Fruit fly (Drosophila melanogaster) whole organism, embryonic: ENCODE data around the gene CG10587.

ENCODE experiments used
- Adf1 ChIP-seq: fragments of 200-800 bp; sonication (Bioruptor generic); IDR thresholded peaks from 2 replicates; pipeline ENCODE4 v1.3.6; 2022; ENCODE audit warnings: missing biosample characterization, missing genetic modification characterization
- CG10462 ChIP-seq: fragments of 200-800 bp; sonication (Bioruptor generic); optimal IDR thresholded peaks from 2 replicates; lab custom pipeline; 2016; ENCODE audit warnings: missing biosample characterization, missing genetic modification characterization
- CG10959 ChIP-seq: fragments of 200-800 bp; sonication (Bioruptor generic); IDR thresholded peaks from 2 replicates; pipeline ENCODE4 v1.3.6; 2022; ENCODE audit warnings: missing biosample characterization, missing genetic modification characterization
- CG11723 ChIP-seq: fragments of 200-800 bp; sonication (Bioruptor generic); optimal IDR thresholded peaks from 2 replicates; lab custom pipeline; 2017; ENCODE audit warnings: missing biosample characterization, mild to moderate bottlenecking, missing genetic modification characterization
- CG1233 ChIP-seq: fragments of 200-800 bp; sonication (Bioruptor generic); optimal IDR thresholded peaks from 4 replicates; lab custom pipeline; 2018; ENCODE audit warnings: missing biosample characterization, mild to moderate bottlenecking, missing genetic modification characterization
- CG12659 ChIP-seq: fragments of 200-800 bp; sonication (Bioruptor generic); optimal IDR thresholded peaks from 3 replicates; lab custom pipeline; 2017; ENCODE audit warnings: mild to moderate bottlenecking, missing biosample characterization, missing genetic modification reagents, missing genetic modification characterization
- CG12769 ChIP-seq: fragments of 200-800 bp; sonication (Bioruptor generic); optimal IDR thresholded peaks from 2 replicates; lab custom pipeline; 2019; ENCODE audit warnings: missing biosample characterization, mild to moderate bottlenecking, missing genetic modification characterization, moderate library complexity
- CG13624 ChIP-seq: fragments of 200-800 bp; sonication (Bioruptor generic); optimal IDR thresholded peaks from 2 replicates; lab custom pipeline; 2016; ENCODE audit warnings: missing biosample characterization, missing genetic modification characterization
- CG14014 ChIP-seq: fragments of 200-800 bp; sonication (Bioruptor generic); IDR thresholded peaks from 2 replicates; pipeline ENCODE4 v1.3.6; 2022; ENCODE audit warnings: missing biosample characterization, missing genetic modification characterization
- CG14710 ChIP-seq: fragments of 200-800 bp; sonication (Bioruptor generic); optimal IDR thresholded peaks from 3 replicates; lab custom pipeline; 2019; ENCODE audit warnings: missing biosample characterization, mild to moderate bottlenecking, missing genetic modification characterization, moderate library complexity
- CG15269 ChIP-seq: fragments of 200-800 bp; sonication (Bioruptor generic); optimal IDR thresholded peaks from 2 replicates; lab custom pipeline; 2018; ENCODE audit warnings: missing biosample characterization, mild to moderate bottlenecking, missing genetic modification characterization, moderate library complexity
- CG15601 ChIP-seq: fragments of 200-800 bp; sonication (Bioruptor generic); optimal IDR thresholded peaks from 3 replicates; lab custom pipeline; 2019; ENCODE audit warnings: missing biosample characterization, mild to moderate bottlenecking, missing genetic modification characterization, moderate library complexity
- CG17359 ChIP-seq: fragments of 200-800 bp; sonication (Bioruptor generic); optimal IDR thresholded peaks from 3 replicates; lab custom pipeline; 2018; ENCODE audit warnings: missing biosample characterization, mild to moderate bottlenecking, missing genetic modification characterization, moderate library complexity
- CG18476 ChIP-seq: fragments of 200-800 bp; sonication (Bioruptor generic); optimal IDR thresholded peaks from 2 replicates; lab custom pipeline; 2016; ENCODE audit warnings: missing biosample characterization, mild to moderate bottlenecking, missing genetic modification characterization
- CG2875 ChIP-seq: fragments of 200-800 bp; sonication (Bioruptor generic); optimal IDR thresholded peaks from 2 replicates; lab custom pipeline; 2017; ENCODE audit warnings: missing biosample characterization, mild to moderate bottlenecking, missing genetic modification characterization, missing genetic modification reagents
- CG32532 ChIP-seq: fragments of 200-800 bp; sonication (Bioruptor generic); IDR thresholded peaks from 2 replicates; pipeline ENCODE4 v1.3.6; 2022; ENCODE audit warnings: missing biosample characterization, missing genetic modification characterization
- CG34376 ChIP-seq: fragments of 200-800 bp; sonication (Bioruptor generic); optimal IDR thresholded peaks from 2 replicates; lab custom pipeline; 2018; ENCODE audit warnings: missing biosample characterization, mild to moderate bottlenecking, missing genetic modification characterization
- CG3995 ChIP-seq: fragments of 200-800 bp; sonication (Bioruptor generic); optimal IDR thresholded peaks from 3 replicates; lab custom pipeline; 2016; ENCODE audit warnings: missing biosample characterization, missing genetic modification characterization
- CG43689 ChIP-seq: fragments of 200-800 bp; sonication (Bioruptor generic); IDR thresholded peaks from 2 replicates; pipeline ENCODE4 v1.3.6; 2022; ENCODE audit warnings: missing biosample characterization, missing genetic modification characterization
- CG4707 ChIP-seq: fragments of 200-800 bp; sonication (Bioruptor generic); optimal IDR thresholded peaks from 2 replicates; lab custom pipeline; 2018; ENCODE audit warnings: missing biosample characterization, mild to moderate bottlenecking, missing genetic modification characterization, moderate library complexity
- CG7556 ChIP-seq: fragments of 200-800 bp; sonication (Bioruptor generic); optimal IDR thresholded peaks from 2 replicates; lab custom pipeline; 2017; ENCODE audit warnings: missing biosample characterization, mild to moderate bottlenecking, missing genetic modification characterization
- Dek ChIP-seq: fragments of 200-800 bp; sonication (Bioruptor generic); optimal IDR thresholded peaks from 3 replicates; lab custom pipeline; 2019; ENCODE audit warnings: missing biosample characterization, mild to moderate bottlenecking, missing genetic modification characterization, moderate library complexity
- Dll ChIP-seq: fragments of 200-800 bp; sonication (Bioruptor generic); IDR thresholded peaks from 4 replicates; pipeline ENCODE4 v1.3.6; 2022; ENCODE audit warnings: missing biosample characterization, missing genetic modification characterization; ENCODE audit not compliant: partially characterized antibody
- Doc3 ChIP-seq: fragments of 200-800 bp; sonication (Bioruptor generic); IDR thresholded peaks from 3 replicates; pipeline ENCODE4 v1.3.6; 2022; ENCODE audit warnings: missing biosample characterization, missing genetic modification characterization; ENCODE audit not compliant: partially characterized antibody
- GATAe ChIP-seq: fragments of 200-800 bp; sonication (Bioruptor generic); conservative IDR thresholded peaks from 2 replicates; pipeline ENCODE4 v1.3.6; 2022; ENCODE audit warnings: missing biosample characterization, missing genetic modification characterization
- HLH4C ChIP-seq: fragments of 200-800 bp; sonication (Bioruptor generic); IDR thresholded peaks from 3 replicates; pipeline ENCODE4 v1.3.6; 2022; ENCODE audit warnings: missing biosample characterization, missing genetic modification characterization; ENCODE audit not compliant: partially characterized antibody
- Hand ChIP-seq: fragments of 200-800 bp; sonication (Bioruptor generic); optimal IDR thresholded peaks from 2 replicates; lab custom pipeline; 2017; ENCODE audit warnings: mild to moderate bottlenecking, missing biosample characterization, missing genetic modification reagents, missing genetic modification characterization
- Hr78 ChIP-seq, 2 experiments: fragments of 200-800 bp in 1 of 2; fragments of >200 bp in 1 of 2; sonication (Bioruptor generic) in 1 of 2; optimal IDR thresholded peaks; 2 replicates each; lab custom pipeline; 2017 to 2019; ENCODE audit warnings: missing biosample characterization in 2 of 2, missing genetic modification characterization in 2 of 2, mild to moderate bottlenecking in 1 of 2, moderate library complexity in 1 of 2
- Jarid2 ChIP-seq: fragments of 200-800 bp; sonication (Bioruptor generic); optimal IDR thresholded peaks from 3 replicates; lab custom pipeline; 2017; ENCODE audit warnings: mild to moderate bottlenecking, missing biosample characterization, missing genetic modification reagents, missing genetic modification characterization
- MESR4 ChIP-seq: fragments of 200-800 bp; sonication (Bioruptor generic); optimal IDR thresholded peaks from 2 replicates; lab custom pipeline; 2018; ENCODE audit warnings: missing biosample characterization, mild to moderate bottlenecking, missing genetic modification characterization, moderate library complexity
- Oli ChIP-seq: fragments of 200-800 bp; sonication (Bioruptor generic); optimal IDR thresholded peaks from 2 replicates; lab custom pipeline; 2018; ENCODE audit warnings: missing biosample characterization, mild to moderate bottlenecking, missing genetic modification characterization, moderate library complexity
- Ssrp ChIP-seq: fragments of 200-800 bp; sonication (Bioruptor generic); optimal IDR thresholded peaks from 2 replicates; lab custom pipeline; 2018; ENCODE audit warnings: missing biosample characterization, mild to moderate bottlenecking, missing genetic modification characterization, moderate library complexity
- ap ChIP-seq: fragments of 200-800 bp; sonication (Bioruptor generic); IDR thresholded peaks from 2 replicates; pipeline ENCODE4 v1.3.6; 2022; ENCODE audit warnings: missing biosample characterization, missing genetic modification characterization
- cad ChIP-seq: fragments of >200 bp; optimal IDR thresholded peaks from 2 replicates; lab custom pipeline; 2017; ENCODE audit warnings: missing biosample characterization, missing genetic modification characterization
- dati ChIP-seq: fragments of 200-800 bp; sonication (Bioruptor generic); IDR thresholded peaks from 2 replicates; pipeline ENCODE4 v1.3.6; 2022; ENCODE audit warnings: missing biosample characterization, missing genetic modification characterization
- dpn ChIP-seq, 2 experiments: fragments of 200-800 bp; sonication (Bioruptor generic); optimal IDR thresholded peaks; 3 replicates each; lab custom pipeline; 2016; ENCODE audit warnings: missing biosample characterization in 2 of 2, missing genetic modification characterization in 2 of 2
- ems ChIP-seq: fragments of 200-800 bp; sonication (Bioruptor generic); optimal IDR thresholded peaks from 3 replicates; lab custom pipeline; 2016; ENCODE audit warnings: missing biosample characterization, missing genetic modification characterization
- fd102C ChIP-seq: fragments of 200-800 bp; sonication (Bioruptor generic); optimal IDR thresholded peaks from 2 replicates; lab custom pipeline; 2018; ENCODE audit warnings: missing biosample characterization, mild to moderate bottlenecking, missing genetic modification characterization, moderate library complexity
- fu2 ChIP-seq: fragments of 200-800 bp; sonication (Bioruptor generic); optimal IDR thresholded peaks from 2 replicates; lab custom pipeline; 2016; ENCODE audit warnings: missing biosample characterization, missing genetic modification characterization
- lmd ChIP-seq: fragments of 200-800 bp; sonication (Bioruptor generic); IDR thresholded peaks from 2 replicates; pipeline ENCODE4 v1.3.6; 2022; ENCODE audit warnings: missing biosample characterization, missing genetic modification characterization
- lov ChIP-seq, 2 experiments: fragments of 200-800 bp in 1 of 2; fragments of >200 bp in 1 of 2; sonication (Bioruptor generic) in 1 of 2; IDR thresholded peaks in 1 of 2; optimal IDR thresholded peaks in 1 of 2; 2 replicates in 1 of 2; 3 replicates in 1 of 2; pipeline versions ENCODE4 v1.3.6 to Lab custom; 2017 to 2022; ENCODE audit warnings: missing biosample characterization in 1 of 2, missing genetic modification characterization in 1 of 2
- luna ChIP-seq: fragments of 200-800 bp; sonication (Bioruptor generic); optimal IDR thresholded peaks from 2 replicates; lab custom pipeline; 2016; ENCODE audit warnings: missing biosample characterization, missing genetic modification characterization
- nmo ChIP-seq: fragments of 200-800 bp; sonication (Bioruptor generic); optimal IDR thresholded peaks from 2 replicates; lab custom pipeline; 2018; ENCODE audit warnings: missing biosample characterization, mild to moderate bottlenecking, missing genetic modification characterization, moderate library complexity
- pum ChIP-seq: fragments of 200-800 bp; sonication (Bioruptor generic); optimal IDR thresholded peaks from 2 replicates; lab custom pipeline; 2016; ENCODE audit warnings: missing biosample characterization, missing genetic modification characterization
- sens ChIP-seq: fragments of 200-800 bp; sonication (Bioruptor generic); peaks from one replicate; lab custom pipeline; 2016; ENCODE audit warnings: missing biosample characterization, missing genetic modification characterization
- sisA ChIP-seq: fragments of 200-800 bp; sonication (Bioruptor generic); IDR thresholded peaks from 2 replicates; pipeline ENCODE4 v1.3.6; 2022; ENCODE audit warnings: missing biosample characterization, missing genetic modification characterization
- sna ChIP-seq: fragments of 200-800 bp; sonication (Bioruptor generic); IDR thresholded peaks from 2 replicates; pipeline ENCODE4 v1.3.6; 2022; ENCODE audit warnings: missing biosample characterization, missing genetic modification characterization; ENCODE audit not compliant: partially characterized antibody
- sr ChIP-seq: fragments of 200-800 bp; sonication (Bioruptor generic); IDR thresholded peaks from 3 replicates; pipeline ENCODE4 v1.3.6; 2022; ENCODE audit warnings: missing biosample characterization, missing genetic modification characterization
- toy ChIP-seq: fragments of 200-800 bp; sonication (Bioruptor generic); IDR thresholded peaks from 2 replicates; pipeline ENCODE4 v1.3.6; 2022; ENCODE audit warnings: missing biosample characterization, missing genetic modification characterization

The CG10587 gene

dm6 chr3L:20950520-20951135, 11.7 kb downstream of the CG10587 start (continued):
- TF ChIP-seq nmo (GFP tag; lab: Kevin White, UChicago), result peak; percentile 51
- TF ChIP-seq CG11723 (GFP tag; lab: Kevin White, UChicago), result no peak
- TF ChIP-seq dati (GFP tag; lab: Robert Waterston, UW), result no peak
- TF ChIP-seq fd102C (GFP tag; lab: Kevin White, UChicago), result no peak
- no peak for TF ChIP-seq CG18476 (GFP tag; lab: Kevin White, UChicago)
- peak; percentile 26 for TF ChIP-seq CG14710 (tag; lab: Kevin White, UChicago)
- TF ChIP-seq Adf1 (GFP tag; lab: Robert Waterston, UW), result peak; percentile 53
- no peak for TF ChIP-seq lov (optimal IDR thresholded peaks at IDR 0.05; lab: Kevin White, UChicago)
- no peak for TF ChIP-seq lov (GFP tag; IDR thresholded peaks at IDR 0.05; lab: Robert Waterston, UW)
- no peak for TF ChIP-seq toy (GFP tag; lab: Robert Waterston, UW)
- TF ChIP-seq GATAe (GFP tag; lab: Robert Waterston, UW), result no peak
- TF ChIP-seq Hr78 (GFP tag; optimal IDR thresholded peaks at IDR 0.05; lab: Kevin White, UChicago), result no peak
- TF ChIP-seq HLH4C, result no peak
- no peak for TF ChIP-seq CG2875 (GFP tag; lab: Kevin White, UChicago)
- TF ChIP-seq sens (GFP tag; lab: Kevin White, UChicago), result peak; percentile 52
- no peak for TF ChIP-seq CG15269 (tag; lab: Kevin White, UChicago)
- TF ChIP-seq luna, result no peak
- TF ChIP-seq CG17359 (tag; lab: Kevin White, UChicago), result no peak
- peak; percentile 28 for TF ChIP-seq Oli
- TF ChIP-seq lmd (GFP tag; lab: Robert Waterston, UW), result no peak
- no peak for TF ChIP-seq CG7556 (GFP tag; lab: Kevin White, UChicago)
- TF ChIP-seq ems (GFP tag; lab: Kevin White, UChicago), result no peak
- peak; percentile 34 for TF ChIP-seq Ssrp (tag; lab: Kevin White, UChicago)
- no peak for TF ChIP-seq Jarid2
- TF ChIP-seq cad (GFP tag; lab: Kevin White, UChicago), result no peak
- TF ChIP-seq CG4707 (GFP tag; lab: Kevin White, UChicago), result no peak
- TF ChIP-seq CG10462 (GFP tag; lab: Kevin White, UChicago), result no peak
- no peak for TF ChIP-seq Hand (GFP tag; lab: Kevin White, UChicago)
- no peak for TF ChIP-seq CG10959 (GFP tag; lab: Robert Waterston, UW)
- no peak; the same call in 1 of the 2 replicates for TF ChIP-seq sisA
- TF ChIP-seq ap (GFP tag; lab: Robert Waterston, UW), result no peak
- TF ChIP-seq sna (GFP tag; lab: Robert Waterston, UW), result no peak
- TF ChIP-seq CG12769, result no peak
- no peak for TF ChIP-seq fu2 (GFP tag; lab: Kevin White, UChicago)
- no peak for TF ChIP-seq CG3995 (GFP tag; lab: Kevin White, UChicago)
- no peak for TF ChIP-seq Dek
- no peak for TF ChIP-seq CG13624 (GFP tag; lab: Kevin White, UChicago)
- TF ChIP-seq Dll, result no peak
- no peak for TF ChIP-seq CG34376 (GFP tag; lab: Kevin White, UChicago)
- no peak for TF ChIP-seq Doc3
- TF ChIP-seq CG12659 (GFP tag; lab: Kevin White, UChicago), result no peak
- no peak for TF ChIP-seq CG15601
- TF ChIP-seq MESR4, result no peak
- no peak for TF ChIP-seq CG1233 (GFP tag; lab: Kevin White, UChicago)
- TF ChIP-seq sr, result no peak
- TF ChIP-seq CG43689, result no peak
- TF ChIP-seq pum (GFP tag; lab: Kevin White, UChicago), result no peak
- TF ChIP-seq dpn (GFP tag; optimal IDR thresholded peaks at IDR 0.05; lab: Kevin White, UChicago), result no peak
- TF ChIP-seq CG32532, result no peak
- no peak for TF ChIP-seq CG14014 (GFP tag; lab: Robert Waterston, UW)
